Worm (Caenorhabditis elegans): ENCODE data around the gene ttr-11.

Gene ttr-11

DNA sequence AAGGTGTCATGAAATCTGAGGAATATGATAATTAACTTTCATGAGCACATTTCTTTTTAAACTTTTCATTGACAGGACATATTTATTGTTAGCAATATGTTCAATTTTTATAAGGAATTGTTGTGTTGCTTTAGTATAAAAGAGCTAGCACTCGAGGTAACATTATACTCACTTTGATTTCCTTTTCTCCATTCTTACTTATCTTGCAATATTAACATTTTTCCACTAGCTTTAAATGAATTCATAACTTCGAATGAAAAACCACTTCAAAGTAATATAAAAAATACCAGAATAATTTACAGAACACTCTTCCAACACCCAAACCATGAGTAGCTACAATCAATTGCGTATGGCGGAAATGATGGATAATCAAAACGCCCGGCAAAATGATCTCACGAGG lies 29.7 kb upstream of the ttr-11 start, which contains the start of gene F26F2.5:
TSS of gene F26F2.5 (plus strand) at position 301 of the 400 bp plus-strand sequence.
- TF ChIP-seq swsn-7 (tag; optimal IDR thresholded peaks at IDR 0.05) (no peak), hlh-4 (tag; optimal IDR thresholded peaks at IDR 0.05) (no peak), pqm-1 (tag; optimal IDR thresholded peaks at IDR 0.05) (no peak), snu-23 (GFP tag; optimal IDR thresholded peaks at IDR 0.05) (no peak), elt-3 (tag; optimal IDR thresholded peaks at IDR 0.05) (no peak), ceh-90 (tag; optimal IDR thresholded peaks at IDR 0.05) (no peak), vab-15 (tag; optimal IDR thresholded peaks at IDR 0.05) (no peak), rnt-1 (tag; optimal IDR thresholded peaks at IDR 0.05) (no peak), sup-37 (GFP tag; optimal IDR thresholded peaks at IDR 0.05) (no peak), nhr-76 (tag; optimal IDR thresholded peaks at IDR 0.05) (no peak), fos-1 (tag; optimal IDR thresholded peaks at IDR 0.05) (no peak), F16B12.6 (tag; optimal IDR thresholded peaks at IDR 0.05) (no peak), ceh-82 (tag; optimal IDR thresholded peaks at IDR 0.05) (no peak), nhr-20 (tag; optimal IDR thresholded peaks at IDR 0.05) (no peak), nhr-28 (tag; optimal IDR thresholded peaks at IDR 0.05) (no peak), Y116A8C.19 (tag; optimal IDR thresholded peaks at IDR 0.05; ENCODE audit: borderline replicate concordance) (no peak), nhr-77 (tag; optimal IDR thresholded peaks at IDR 0.05) (no peak), ceh-88 (GFP tag; IDR thresholded peaks at IDR 0.05) (no peak), elt-2 (tag; optimal IDR thresholded peaks at IDR 0.05) (no peak)

DNA sequence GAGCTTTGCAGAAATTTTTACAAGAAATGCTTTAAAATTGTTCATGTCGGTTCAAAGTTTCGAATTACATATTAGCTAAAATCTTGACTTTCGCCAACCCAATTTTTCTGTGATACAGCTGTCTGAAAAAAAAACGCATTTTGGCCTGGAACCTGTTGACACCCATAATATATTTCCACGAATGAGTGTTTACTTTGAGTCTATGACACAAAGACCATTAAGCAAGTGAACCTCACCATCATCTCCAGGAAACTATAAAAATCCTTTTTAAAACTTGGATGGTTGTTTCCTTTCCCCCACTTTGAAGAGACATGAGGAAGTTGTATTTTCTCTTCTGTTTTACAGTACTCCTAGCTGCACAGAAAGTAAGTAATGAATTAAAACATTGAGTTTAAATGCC lies 28.8 kb upstream of the ttr-11 start, which contains the start of gene clec-263:
TSS of gene clec-263 (plus strand) at position 301 of the 400 bp plus-strand sequence.
- TF ChIP-seq efl-1 (optimal IDR thresholded peaks at IDR 0.05) (no peak), efl-1 (GFP tag; optimal IDR thresholded peaks at IDR 0.05 in 1 of 2) (peak in 1 of 2 experiments; percentile 4), F16B12.6 (tag; optimal IDR thresholded peaks at IDR 0.05) (no peak), blmp-1 (tag; optimal IDR thresholded peaks at IDR 0.05) (no peak), nhr-71 (tag; optimal IDR thresholded peaks at IDR 0.05) (no peak), ets-5 (GFP tag; IDR thresholded peaks at IDR 0.05) (no peak)

DNA sequence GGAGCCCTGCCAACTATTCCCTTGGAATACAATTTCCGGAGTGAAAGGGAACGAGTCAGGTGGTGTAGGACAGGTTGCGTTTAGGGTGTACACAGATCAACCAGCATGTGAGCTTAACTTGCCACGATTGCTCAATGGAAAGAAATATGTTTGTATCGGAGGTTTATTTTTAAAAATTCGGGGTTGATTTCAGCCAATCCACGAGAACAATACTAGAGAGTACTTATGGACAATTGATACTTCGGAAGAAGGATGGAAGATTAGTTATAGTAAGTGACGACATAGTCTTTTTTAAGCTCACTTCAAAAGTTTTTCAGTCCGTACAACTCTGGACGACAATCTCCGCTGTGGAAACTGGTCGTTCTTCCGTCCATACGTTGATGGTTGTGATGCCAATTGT lies 28.2 kb upstream of the ttr-11 start:
- TF ChIP-seq nhr-237 (tag; optimal IDR thresholded peaks at IDR 0.05): no peak
- no peak for TF ChIP-seq efl-3 (GFP tag; optimal IDR thresholded peaks at IDR 0.05)
- no peak for TF ChIP-seq ets-5 (GFP tag; IDR thresholded peaks at IDR 0.05)
- no peak for TF ChIP-seq aha-1 (tag; optimal IDR thresholded peaks at IDR 0.05)
- TF ChIP-seq vab-15 (tag; optimal IDR thresholded peaks at IDR 0.05): no peak
- TF ChIP-seq unc-130 (tag; optimal IDR thresholded peaks at IDR 0.05): no peak
- TF ChIP-seq xbp-1 (tag; optimal IDR thresholded peaks at IDR 0.05): no peak
- no peak for TF ChIP-seq snpc-4 (tag; optimal IDR thresholded peaks at IDR 0.05)
- no peak for TF ChIP-seq blmp-1 (tag; optimal IDR thresholded peaks at IDR 0.05)
- no peak for TF ChIP-seq egl-27 (tag; optimal IDR thresholded peaks at IDR 0.05)
- no peak for TF ChIP-seq lir-3 (tag; optimal IDR thresholded peaks at IDR 0.05; ENCODE audit: poor library complexity)
- no peak for TF ChIP-seq hpl-2 (GFP tag; optimal IDR thresholded peaks at IDR 0.05)
- no peak for TF ChIP-seq lin-14 (GFP tag; optimal IDR thresholded peaks at IDR 0.05)
- no peak for TF ChIP-seq grh-1 (GFP tag; IDR thresholded peaks at IDR 0.05)
- no peak for TF ChIP-seq unc-86 (tag; optimal IDR thresholded peaks at IDR 0.05)
- TF ChIP-seq fkh-10 (GFP tag; optimal IDR thresholded peaks at IDR 0.05): no peak
- no peak for TF ChIP-seq fkh-8 (tag; optimal IDR thresholded peaks at IDR 0.05)
- TF ChIP-seq aly-2 (tag; optimal IDR thresholded peaks at IDR 0.05): no peak

DNA sequence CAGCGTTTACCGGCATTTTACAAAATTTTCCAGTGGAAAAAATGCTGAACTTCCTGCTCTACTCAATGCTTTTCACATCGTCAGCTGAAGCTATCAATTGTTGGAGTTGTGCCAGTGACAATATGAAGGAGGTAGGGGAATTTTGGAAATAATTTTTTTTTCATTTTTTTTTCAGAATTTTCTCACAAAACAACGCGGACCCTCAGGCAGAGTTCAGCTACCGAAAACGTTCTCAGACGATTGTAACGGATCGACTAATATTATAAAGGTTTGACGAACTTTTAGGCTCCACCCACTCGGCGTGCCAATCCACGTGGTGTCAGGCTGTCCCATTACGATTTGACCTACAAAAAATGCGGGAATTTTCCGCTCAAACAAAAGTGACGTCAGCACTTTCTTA lies 23.6 kb upstream of the ttr-11 start, which contains the start of gene F26F2.8:
TSS of gene F26F2.8 (plus strand) at position 13 of the 400 bp plus-strand sequence.
- no peak for TF ChIP-seq ets-5 (GFP tag; IDR thresholded peaks at IDR 0.05)
- TF ChIP-seq fkh-10 (GFP tag; optimal IDR thresholded peaks at IDR 0.05): no peak
- TF ChIP-seq efl-1 (optimal IDR thresholded peaks at IDR 0.05): no peak
- TF ChIP-seq efl-1 (GFP tag; optimal IDR thresholded peaks at IDR 0.05 in 1 of 2): peak in 1 of 2 experiments; percentile 66
- TF ChIP-seq mef-2 (tag; optimal IDR thresholded peaks at IDR 0.05): no peak
- TF ChIP-seq ces-1 (GFP tag; optimal IDR thresholded peaks at IDR 0.05): no peak

All from whole organism, L1 larva.